Worm (Caenorhabditis elegans) whole organism, L4/young adult: Measurements from ENCODE around the gene ZK353.2.

Source experiments
- W03F9.2 ChIP-seq: fragments of 150-350 bp; optimal IDR thresholded peaks from 2 replicates; lab custom pipeline; 2014; ENCODE audit warnings: missing biosample characterization, missing genetic modification characterization
- dao-5 ChIP-seq: sonication (generic microtip); optimal IDR thresholded peaks from 2 replicates; lab custom pipeline; 2016; ENCODE audit warnings: missing genotype, missing genetic modification characterization, moderate library complexity, missing compliant biosample characterization
- him-1 ChIP-seq: sonication (generic microtip); optimal IDR thresholded peaks from 2 replicates; lab custom pipeline; 2016; ENCODE audit warnings: missing genotype, missing genetic modification reagents, missing genetic modification characterization, missing compliant biosample characterization

DNA sequence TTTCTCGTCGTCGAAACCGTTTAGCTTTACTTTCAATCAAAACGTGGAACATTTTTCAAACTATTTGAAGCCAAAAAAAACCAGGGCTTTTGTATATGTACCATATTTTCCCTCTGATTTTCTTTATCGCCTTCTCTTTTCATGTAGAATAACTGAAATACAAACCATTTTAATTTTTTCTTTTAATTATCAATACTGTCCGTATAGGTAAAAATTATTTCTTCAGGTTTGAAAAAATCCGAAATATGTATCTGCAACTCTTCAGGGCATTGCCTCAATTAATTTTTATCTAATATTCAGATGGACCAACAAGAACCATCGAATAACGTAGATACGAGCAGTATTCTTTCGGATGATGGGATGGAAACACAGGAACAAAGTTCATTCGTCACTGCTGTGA, 23.5 kb upstream of the ZK353.2 start, which contains the start of gene met-2:
- TF ChIP-seq W03F9.2 (tag; lab: Kevin White, UChicago) (no peak), dao-5 (tag; lab: Kevin White, UChicago) (no peak), him-1 (no peak)
